Worm (Caenorhabditis elegans): ENCODE measurements around the gene ced-5.

- TF ChIP-seq nfya-1 (tag; optimal IDR thresholded peaks at IDR 0.05; ENCODE audit: borderline replicate concordance, insufficient read depth) (no peak), unc-62 (GFP tag; optimal IDR thresholded peaks at IDR 0.05) (no peak), akir-1 (GFP tag; optimal IDR thresholded peaks at IDR 0.05) (no peak), snpc-4 (GFP tag; optimal IDR thresholded peaks at IDR 0.05) (no peak), snpc-4 (tag; optimal IDR thresholded peaks at IDR 0.05) (no peak), ama-1 (optimal IDR thresholded peaks at IDR 0.05) (no peak), ama-1 (GFP tag; optimal IDR thresholded peaks at IDR 0.05) (no peak), him-1 (tag; optimal IDR thresholded peaks at IDR 0.05) (no peak), sea-2 (GFP tag; IDR thresholded peaks at IDR 0.05) (no peak)
Measured at ce11 chrIV:10436401-10436800, 47.5 kb upstream of the ced-5 start, which contains the start of gene ins-1.

Measured in whole organism, young adult.